Worm (Caenorhabditis elegans) whole organism, L4 larva: ENCODE results near the gene cdk-12.
"Not testable (repeated sequence)": the region's sequence is repeated elsewhere in the genome, so short reads cannot be mapped to it uniquely, and the experiment has no call there.

Experiments
- F10B5.3 ChIP-seq: sonication (generic microtip); optimal IDR thresholded peaks from 2 replicates; lab custom pipeline; 2016; ENCODE audit warnings: mild to moderate bottlenecking, missing genetic modification characterization, missing compliant biosample characterization
- F37D6.2 ChIP-seq: sonication (generic microtip); optimal IDR thresholded peaks from 2 replicates; lab custom pipeline; 2016; ENCODE audit warnings: mild to moderate bottlenecking, missing genetic modification characterization, missing compliant biosample characterization
- F44E2.7 ChIP-seq: fragments of 200-800 bp; sonication (Bioruptor generic); IDR thresholded peaks from 2 replicates; pipeline ENCODE4 v2.1.2; 2022; ENCODE audit warnings: missing genetic modification characterization, missing compliant biosample characterization
- F49E8.2 ChIP-seq: sonication (generic microtip); optimal IDR thresholded peaks from 2 replicates; lab custom pipeline; 2016; ENCODE audit warnings: missing compliant biosample characterization, mild to moderate bottlenecking, missing genetic modification characterization, borderline replicate concordance
- T20F7.1 ChIP-seq: fragments of 200-800 bp; sonication (Bioruptor generic); optimal IDR thresholded peaks from 2 replicates; lab custom pipeline; 2018; ENCODE audit warnings: mild to moderate bottlenecking, missing genetic modification characterization, missing compliant biosample characterization
- T26A8.4 ChIP-seq: fragments of 200-800 bp; sonication (Bioruptor generic); IDR thresholded peaks from 2 replicates; pipeline ENCODE4 v1.3.6; 2022; ENCODE audit warnings: missing genetic modification characterization, missing compliant biosample characterization
- Y105C5A.15 ChIP-seq: fragments of 200-800 bp; sonication (Bioruptor generic); IDR thresholded peaks from 2 replicates; pipeline ENCODE4 v1.3.6; 2022; ENCODE audit warnings: missing genetic modification characterization, missing compliant biosample characterization
- Y48G9A.11 ChIP-seq: fragments of 200-800 bp; sonication (Bioruptor generic); IDR thresholded peaks from 2 replicates; pipeline ENCODE4 v1.3.6; 2022; ENCODE audit warnings: missing genetic modification reagents, missing genetic modification characterization, missing compliant biosample characterization
- ZK337.2 ChIP-seq: fragments of 200-800 bp; sonication (Bioruptor generic); IDR thresholded peaks from 2 replicates; pipeline ENCODE4 v1.3.6; 2022; ENCODE audit warnings: missing genetic modification reagents, missing genetic modification characterization, missing compliant biosample characterization
- arid-1 ChIP-seq: fragments of 200-800 bp; sonication (Bioruptor generic); conservative IDR thresholded peaks from 2 replicates; pipeline ENCODE4 v1.3.6; 2022; ENCODE audit warnings: missing genetic modification reagents, missing genetic modification characterization, missing compliant biosample characterization
- ceh-20 ChIP-seq: fragments of 200-800 bp; sonication (Bioruptor generic); IDR thresholded peaks from 2 replicates; pipeline ENCODE4 v1.3.6; 2022; ENCODE audit warnings: missing genetic modification reagents, missing genetic modification characterization, missing compliant biosample characterization
- ctbp-1 ChIP-seq: fragments of 200-800 bp; sonication (Bioruptor generic); IDR thresholded peaks from 2 replicates; pipeline ENCODE4 v1.3.6; 2022; ENCODE audit warnings: missing genetic modification reagents, missing genetic modification characterization, missing compliant biosample characterization
- daf-16 ChIP-seq, 3 experiments: sonication (generic microtip); optimal IDR thresholded peaks; 2 replicates each; lab custom pipeline; 2016 to 2017; ENCODE audit warnings: missing genetic modification characterization in 3 of 3, missing genetic modification reagents in 3 of 3, mild to moderate bottlenecking in 2 of 3, missing compliant biosample characterization in 2 of 3, missing biosample characterization in 1 of 3, moderate library complexity in 1 of 3
- duxl-1 ChIP-seq: sonication (generic microtip); optimal IDR thresholded peaks from 2 replicates; lab custom pipeline; 2016; ENCODE audit warnings: mild to moderate bottlenecking, missing genetic modification characterization, moderate library complexity, missing compliant biosample characterization; ENCODE audit not compliant: poor library complexity
- dve-1 ChIP-seq: sonication (generic microtip); optimal IDR thresholded peaks from 2 replicates; lab custom pipeline; 2017; ENCODE audit warnings: antibody characterized with exemption, mild to moderate bottlenecking, missing genetic modification characterization, missing compliant biosample characterization; ENCODE audit not compliant: insufficient read depth
- egl-43 ChIP-seq: fragments of 200-800 bp; sonication (Bioruptor generic); IDR thresholded peaks from 2 replicates; pipeline ENCODE4 v1.3.6; 2022; ENCODE audit warnings: missing genetic modification reagents, missing genetic modification characterization, missing compliant biosample characterization
- gei-8 ChIP-seq: fragments of 200-800 bp; sonication (Bioruptor generic); optimal IDR thresholded peaks from 2 replicates; lab custom pipeline; 2018; ENCODE audit warnings: mild to moderate bottlenecking, missing genetic modification characterization, missing compliant biosample characterization
- hif-1 ChIP-seq, 2 experiments: sonication (generic microtip); optimal IDR thresholded peaks; 2 replicates each; lab custom pipeline; 2016 to 2017; ENCODE audit warnings: missing compliant biosample characterization in 2 of 2, missing genetic modification characterization in 2 of 2, missing genetic modification reagents in 2 of 2, missing genotype in 2 of 2, mild to moderate bottlenecking in 1 of 2
- hmg-1.1 ChIP-seq: fragments of 200-800 bp; sonication (Bioruptor generic); IDR thresholded peaks from 2 replicates; pipeline ENCODE4 v1.3.6; 2022; ENCODE audit warnings: missing genetic modification reagents, missing genetic modification characterization, missing compliant biosample characterization
- lim-7 ChIP-seq: fragments of 200-800 bp; sonication (Bioruptor generic); IDR thresholded peaks from 2 replicates; pipeline ENCODE4 v1.3.6; 2022; ENCODE audit warnings: missing genetic modification characterization, missing compliant biosample characterization
- lin-1 ChIP-seq: fragments of 200-800 bp; sonication (Bioruptor generic); IDR thresholded peaks from 2 replicates; pipeline ENCODE4 v1.3.6; 2022; ENCODE audit warnings: missing genetic modification reagents, missing genetic modification characterization, missing compliant biosample characterization
- lin-13 ChIP-seq: fragments of 150-350 bp; optimal IDR thresholded peaks from 2 replicates; lab custom pipeline; 2014; ENCODE audit warnings: missing biosample characterization, missing genetic modification reagents, missing genetic modification characterization
- lin-29 ChIP-seq: fragments of 200-800 bp; sonication (Bioruptor generic); IDR thresholded peaks from 2 replicates; pipeline ENCODE4 v1.3.6; 2022; ENCODE audit warnings: missing genetic modification reagents, missing genetic modification characterization, missing compliant biosample characterization
- lsy-2 ChIP-seq, 2 experiments: fragments of 150-350 bp in 1 of 2; sonication (generic microtip) in 1 of 2; optimal IDR thresholded peaks; 2 replicates each; lab custom pipeline; 2014 to 2017; ENCODE audit warnings: missing biosample characterization in 2 of 2, missing genetic modification characterization in 2 of 2
- madf-9 ChIP-seq: fragments of 200-800 bp; sonication (Bioruptor generic); conservative IDR thresholded peaks from 2 replicates; pipeline ENCODE4 v1.3.6; 2022; ENCODE audit warnings: missing genetic modification reagents, missing genetic modification characterization, missing compliant biosample characterization
- mdt-29 ChIP-seq: fragments of 200-800 bp; sonication (Bioruptor generic); IDR thresholded peaks from 2 replicates; pipeline ENCODE4 v1.3.6; 2022; ENCODE audit warnings: missing genetic modification reagents, missing genetic modification characterization, missing compliant biosample characterization
- mep-1 ChIP-seq: fragments of 150-350 bp; sonication (generic microtip); optimal IDR thresholded peaks from 3 replicates; lab custom pipeline; 2014; ENCODE audit warnings: missing biosample characterization, missing genetic modification characterization
- mes-2 ChIP-seq: sonication (generic microtip); optimal IDR thresholded peaks from 2 replicates; lab custom pipeline; 2016; ENCODE audit warnings: missing genotype, mild to moderate bottlenecking, missing genetic modification characterization, missing compliant biosample characterization; ENCODE audit not compliant: poor library complexity, severe bottlenecking
- mxl-2 ChIP-seq: fragments of 200-800 bp; sonication (Bioruptor generic); conservative IDR thresholded peaks from 2 replicates; pipeline ENCODE4 v1.3.6; 2022; ENCODE audit warnings: missing genetic modification reagents, missing genetic modification characterization, missing compliant biosample characterization
- mxl-3 ChIP-seq: fragments of 200-800 bp; sonication (Bioruptor generic); optimal IDR thresholded peaks from 2 replicates; lab custom pipeline; 2018; ENCODE audit warnings: mild to moderate bottlenecking, missing genetic modification characterization, missing compliant biosample characterization
- nhr-25 ChIP-seq: sonication (generic microtip); optimal IDR thresholded peaks from 2 replicates; lab custom pipeline; 2017; ENCODE audit warnings: missing genetic modification characterization, mild to moderate bottlenecking, missing compliant biosample characterization, antibody characterized with exemption, moderate library complexity, borderline replicate concordance; ENCODE audit not compliant: insufficient read depth
- nhr-28 ChIP-seq: fragments of 150-350 bp; optimal IDR thresholded peaks from 2 replicates; lab custom pipeline; 2014; ENCODE audit warnings: missing biosample characterization, missing genetic modification characterization
- nhr-41 ChIP-seq: fragments of 200-800 bp; sonication (Bioruptor generic); IDR thresholded peaks from 2 replicates; pipeline ENCODE4 v1.3.6; 2022; ENCODE audit warnings: missing genetic modification reagents, missing genetic modification characterization, missing compliant biosample characterization
- nhr-42 ChIP-seq: fragments of 200-800 bp; sonication (Bioruptor generic); IDR thresholded peaks from 2 replicates; pipeline ENCODE4 v1.3.6; 2022; ENCODE audit warnings: missing genetic modification characterization, missing compliant biosample characterization
- nhr-48 ChIP-seq: sonication (generic microtip); optimal IDR thresholded peaks from 2 replicates; lab custom pipeline; 2016; ENCODE audit warnings: mild to moderate bottlenecking, missing genetic modification characterization, missing compliant biosample characterization
- pha-4 ChIP-seq, 2 experiments: fragments of 150-350 bp in 1 of 2; fragments of 200-800 bp in 1 of 2; sonication (Bioruptor generic) in 1 of 2; IDR thresholded peaks in 1 of 2; optimal IDR thresholded peaks in 1 of 2; 2 replicates each; pipeline versions ENCODE4 v1.3.6 to Lab custom; 2014 to 2022; ENCODE audit warnings: missing genetic modification characterization in 2 of 2, missing genetic modification reagents in 2 of 2, missing biosample characterization in 1 of 2, missing compliant biosample characterization in 1 of 2
- pqm-1 ChIP-seq: sonication (generic microtip); optimal IDR thresholded peaks from 2 replicates; lab custom pipeline; 2017; ENCODE audit warnings: missing biosample characterization, missing genetic modification characterization
- rbr-2 ChIP-seq: sonication (generic microtip); optimal IDR thresholded peaks from 2 replicates; lab custom pipeline; 2016; ENCODE audit warnings: missing genotype, missing genetic modification characterization, missing compliant biosample characterization
- spr-1 ChIP-seq: sonication (generic microtip); optimal IDR thresholded peaks from 2 replicates; lab custom pipeline; 2016; ENCODE audit warnings: mild to moderate bottlenecking, missing genetic modification characterization, missing compliant biosample characterization
- spr-3 ChIP-seq: fragments of 200-800 bp; sonication (Bioruptor generic); optimal IDR thresholded peaks from 2 replicates; lab custom pipeline; 2018; ENCODE audit warnings: mild to moderate bottlenecking, missing genetic modification characterization, missing compliant biosample characterization
- unc-62 ChIP-seq, 3 experiments: fragments of 150-350 bp in 1 of 3; sonication (generic microtip); optimal IDR thresholded peaks in 2 of 3; peaks in 1 of 3; 1 replicate in 1 of 3; 2 replicates in 2 of 3; lab custom pipeline; 2014 to 2017; ENCODE audit warnings: missing biosample characterization in 3 of 3, missing genetic modification characterization in 3 of 3, missing genetic modification reagents in 3 of 3, missing genotype in 1 of 3
- vab-7 ChIP-seq: fragments of 200-800 bp; sonication (Bioruptor generic); IDR thresholded peaks from 2 replicates; pipeline ENCODE4 v1.3.6; 2022; ENCODE audit warnings: missing genetic modification reagents, missing genetic modification characterization, missing compliant biosample characterization
- zip-11 ChIP-seq: fragments of 200-800 bp; sonication (Bioruptor generic); IDR thresholded peaks from 2 replicates; pipeline ENCODE4 v1.3.6; 2022; ENCODE audit warnings: missing genetic modification characterization, missing compliant biosample characterization
- zip-2 ChIP-seq: fragments of 150-350 bp; optimal IDR thresholded peaks from 2 replicates; lab custom pipeline; 2014; ENCODE audit warnings: missing biosample characterization, missing genetic modification characterization

The cdk-12 gene

ce11 chrIII:4378600-4379293 is 46.0 kb downstream of the cdk-12 start:
- TF ChIP-seq nhr-28 (tag; lab: Kevin White, UChicago): peak; percentile 18
- TF ChIP-seq ctbp-1 (GFP tag; lab: Robert Waterston, UW): peak; percentile 69
- peak; percentile 68 for TF ChIP-seq arid-1 (GFP tag; lab: Robert Waterston, UW)
- 0 out of 2 replicates have a peak, but pooled peaks have one; percentile 7 for TF ChIP-seq Y48G9A.11
- peak; percentile 70 for TF ChIP-seq pqm-1 (tag; lab: Kevin White, UChicago)
- TF ChIP-seq hif-1 (tag; optimal IDR thresholded peaks at IDR 0.05; lab: Kevin White, UChicago): peak in 1 of 2 experiments; percentile 54
- peak; percentile 68 for TF ChIP-seq nhr-42 (GFP tag; lab: Robert Waterston, UW)
- TF ChIP-seq pha-4 (GFP tag; IDR thresholded peaks at IDR 0.05; lab: Robert Waterston, UW): peak; percentile 82
- TF ChIP-seq pha-4, unc-62 (tag; optimal IDR thresholded peaks at IDR 0.05; lab: Kevin White, UChicago): not testable (repeated sequence)
- peak; percentile 89 for TF ChIP-seq T26A8.4
- 0 out of 2 replicates have a peak, but pooled peaks have one; percentile 16 for TF ChIP-seq lin-29 (GFP tag; lab: Robert Waterston, UW)
- peak; percentile 62 for TF ChIP-seq mes-2 (tag; lab: Kevin White, UChicago)
- TF ChIP-seq zip-11 (GFP tag; lab: Robert Waterston, UW): peak; percentile 46; the same call in 1 of the 2 replicates
- TF ChIP-seq lin-1 (GFP tag; lab: Robert Waterston, UW): peak; percentile 63
- TF ChIP-seq F10B5.3 (tag; lab: Kevin White, UChicago): peak; percentile 68
- peak; percentile 65 for TF ChIP-seq lim-7 (GFP tag; lab: Robert Waterston, UW)
- peak; percentile 77 for TF ChIP-seq nhr-48
- 0 out of 2 replicates have a peak, but pooled peaks have one; percentile 17 for TF ChIP-seq mdt-29 (GFP tag; lab: Robert Waterston, UW)
- TF ChIP-seq nhr-41 (GFP tag; lab: Robert Waterston, UW): peak; percentile 78
- peak; percentile 2 for TF ChIP-seq F49E8.2 (tag; lab: Kevin White, UChicago)
- peak; percentile 41 for TF ChIP-seq gei-8 (GFP tag; lab: Kevin White, UChicago)
- peak; percentile 72 for TF ChIP-seq mep-1 (tag; lab: Kevin White, UChicago)
- peak; percentile 56; the same call in 1 of the 2 replicates for TF ChIP-seq madf-9
- TF ChIP-seq ZK337.2 (GFP tag; lab: Robert Waterston, UW): peak; percentile 70; the same call in 1 of the 2 replicates
- 0 out of 2 replicates have a peak, but pooled peaks have one; percentile 56 for TF ChIP-seq mxl-2
- TF ChIP-seq dve-1: peak; percentile 43
- peak; percentile 45 for TF ChIP-seq zip-2
- TF ChIP-seq mxl-3 (GFP tag; lab: Kevin White, UChicago): peak; percentile 48
- TF ChIP-seq spr-1 (tag; lab: Kevin White, UChicago): peak; percentile 77
- TF ChIP-seq nhr-25 (tag; lab: Kevin White, UChicago): peak; percentile 79
- 0 out of 2 replicates have a peak, but pooled peaks have one; percentile 12 for TF ChIP-seq Y105C5A.15 (GFP tag; lab: Robert Waterston, UW)
- 0 out of 2 replicates have a peak, but pooled peaks have one; percentile 43 for TF ChIP-seq vab-7 (GFP tag; lab: Robert Waterston, UW)
- TF ChIP-seq unc-62 (GFP tag; optimal IDR thresholded peaks at IDR 0.05 in 1 of 2; lab: Kevin White, UChicago): peak in 1 of 2 experiments; percentile 66
- TF ChIP-seq duxl-1: peak; percentile 79
- peak; percentile 34 for TF ChIP-seq F37D6.2 (tag; lab: Kevin White, UChicago)
- TF ChIP-seq rbr-2 (tag; lab: Kevin White, UChicago): peak; percentile 69
- TF ChIP-seq T20F7.1 (GFP tag; lab: Kevin White, UChicago): peak; percentile 57
- peak; percentile 38 for TF ChIP-seq lin-13 (GFP tag; lab: Kevin White, UChicago)
- TF ChIP-seq hmg-1.1 (GFP tag; lab: Robert Waterston, UW): peak; percentile 88
- peak; percentile 79 for TF ChIP-seq egl-43 (GFP tag; lab: Robert Waterston, UW)
- TF ChIP-seq ceh-20 (GFP tag; lab: Robert Waterston, UW): peak; percentile 73
- peak in 1 of 2 experiments; percentile 64 for TF ChIP-seq lsy-2 (tag; optimal IDR thresholded peaks at IDR 0.05; lab: Kevin White, UChicago)
- peak; percentile 68; the same call in 1 of the 2 replicates for TF ChIP-seq F44E2.7 (GFP tag; lab: Robert Waterston, UW)
- peak; percentile 44 for TF ChIP-seq spr-3 (GFP tag; lab: Kevin White, UChicago)
- peak in 1 of 2 experiments; percentile 48 for TF ChIP-seq daf-16 (GFP tag; optimal IDR thresholded peaks at IDR 0.05; lab: Kevin White, UChicago)
- TF ChIP-seq daf-16 (tag; optimal IDR thresholded peaks at IDR 0.05; lab: Kevin White, UChicago): peak; percentile 40
